Fruit fly (Drosophila melanogaster): ENCODE results near the gene sens-2.

sens-2 gene

DNA sequence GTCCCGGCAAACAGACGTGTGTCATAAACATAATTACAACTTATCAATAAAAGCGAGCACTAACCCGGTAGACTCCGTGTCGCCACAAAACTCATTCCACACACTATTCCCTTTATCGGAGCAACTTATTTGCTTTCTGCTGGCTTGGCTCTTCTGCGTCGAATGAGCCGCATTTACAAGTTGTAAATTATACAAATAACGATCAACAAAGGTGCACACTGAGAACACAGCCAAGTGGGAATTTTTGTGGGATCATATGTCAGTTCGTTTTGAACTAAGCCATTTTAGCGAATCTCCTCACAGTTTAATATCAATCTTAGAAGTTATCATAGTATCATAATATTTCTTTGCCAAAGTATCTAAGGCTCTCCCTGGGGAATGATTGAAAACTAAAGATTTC lies 3.4 kb upstream of the sens-2 start (continued):
- TF ChIP-seq Opbp (GFP tag; IDR thresholded peaks at IDR 0.05; ENCODE audit: partially characterized antibody) (no peak), CG30020 (tag; optimal IDR thresholded peaks at IDR 0.05) (no peak), sc (optimal IDR thresholded peaks at IDR 0.05) (no peak), sc (GFP tag; optimal IDR thresholded peaks at IDR 0.05) (peak; percentile 42), row (GFP tag; IDR thresholded peaks at IDR 0.05) (no peak), Dp (GFP tag; optimal IDR thresholded peaks at IDR 0.05) (no peak), CG2116 (GFP tag; optimal IDR thresholded peaks at IDR 0.05) (no peak), CG15269 (tag; optimal IDR thresholded peaks at IDR 0.05) (no peak), chif (GFP tag; optimal IDR thresholded peaks at IDR 0.05) (peak in 1 of 2 experiments; percentile 5), CG15696 (tag; optimal IDR thresholded peaks at IDR 0.05) (peak; percentile 67), bbx (GFP tag; IDR thresholded peaks at IDR 0.05; ENCODE audit: partially characterized antibody) (no peak), Ptx1 (GFP tag; IDR thresholded peaks at IDR 0.05) (no peak), CG1529 (GFP tag; optimal IDR thresholded peaks at IDR 0.05) (peak; percentile 24), CG6854 (GFP tag; optimal IDR thresholded peaks at IDR 0.05) (no peak), CG9727 (GFP tag; optimal IDR thresholded peaks at IDR 0.05) (peak; percentile 35), NC2α (GFP tag; optimal IDR thresholded peaks at IDR 0.05) (no peak), CG4360 (GFP tag; IDR thresholded peaks at IDR 0.05) (no peak), CG4282 (GFP tag; optimal IDR thresholded peaks at IDR 0.05) (no peak), CG7271 (tag; optimal IDR thresholded peaks at IDR 0.05) (peak; percentile 7), maf-S (GFP tag; optimal IDR thresholded peaks at IDR 0.05) (no peak), CG2129 (GFP tag; IDR thresholded peaks at IDR 0.05; ENCODE audit: partially characterized antibody) (no peak), Pdp1 (GFP tag; optimal IDR thresholded peaks at IDR 0.05) (no peak), CG7839 (tag; optimal IDR thresholded peaks at IDR 0.05) (no peak), CG6175 (GFP tag; IDR thresholded peaks at IDR 0.05) (no peak), ci (GFP tag; IDR thresholded peaks at IDR 0.05) (peak; percentile 28; the same call in 1 of the 3 replicates), CG32772 (GFP tag; IDR thresholded peaks at IDR 0.05) (no peak), Drgx (GFP tag; IDR thresholded peaks at IDR 0.05) (no peak), vvl (GFP tag; IDR thresholded peaks at IDR 0.05) (no peak), Antp (GFP tag; optimal IDR thresholded peaks at IDR 0.05) (no peak), C15 (GFP tag; IDR thresholded peaks at IDR 0.05) (no peak), HLH3B (GFP tag; IDR thresholded peaks at IDR 0.05) (no peak), CG11398 (GFP tag; optimal IDR thresholded peaks at IDR 0.05) (no peak), exex (tag; optimal IDR thresholded peaks at IDR 0.05) (no peak), zf30C (GFP tag; optimal IDR thresholded peaks at IDR 0.05) (no peak), Trl (optimal IDR thresholded peaks at IDR 0.05) (no peak), Trl (GFP tag; optimal IDR thresholded peaks at IDR 0.05) (no peak), hth (optimal IDR thresholded peaks at IDR 0.05) (no peak), dmrt11E (tag; optimal IDR thresholded peaks at IDR 0.05) (peak; percentile 47), ATbp (GFP tag; optimal IDR thresholded peaks at IDR 0.05) (peak; percentile 13), CG7987 (GFP tag; optimal IDR thresholded peaks at IDR 0.05) (peak; percentile 16), repo (GFP tag; optimal IDR thresholded peaks at IDR 0.05) (no peak), trem (tag; optimal IDR thresholded peaks at IDR 0.05) (no peak), Hmx (GFP tag; optimal IDR thresholded peaks at IDR 0.05) (no peak), CG10959 (GFP tag; IDR thresholded peaks at IDR 0.05) (no peak), CG12744 (GFP tag; optimal IDR thresholded peaks at IDR 0.05) (no peak), CG4617 (GFP tag; optimal IDR thresholded peaks at IDR 0.05; ENCODE audit: borderline replicate concordance) (no peak), sens-2 (GFP tag; IDR thresholded peaks at IDR 0.05) (peak; percentile 55; the same call in 1 of the 2 replicates), CG14441 (GFP tag; IDR thresholded peaks at IDR 0.05) (no peak), Six4 (GFP tag; optimal IDR thresholded peaks at IDR 0.05) (no peak), CG12071 (GFP tag; optimal IDR thresholded peaks at IDR 0.05) (no peak), tin (GFP tag; optimal IDR thresholded peaks at IDR 0.05) (no peak), CoRest (tag; optimal IDR thresholded peaks at IDR 0.05) (no peak), CG6791 (GFP tag; IDR thresholded peaks at IDR 0.05; ENCODE audit: partially characterized antibody) (no peak)

Measured in whole organism, embryonic.